Fruit fly (Drosophila melanogaster) whole organism, prepupa: ENCODE data around the gene CG31975.

Experiments
- CG11902 ChIP-seq: fragments of 200-800 bp; sonication (Bioruptor generic); optimal IDR thresholded peaks from 3 replicates; lab custom pipeline; 2016; ENCODE audit warnings: missing biosample characterization, missing genetic modification characterization
- CG1621 ChIP-seq: fragments of 200-800 bp; sonication (Bioruptor generic); optimal IDR thresholded peaks from 3 replicates; lab custom pipeline; 2018; ENCODE audit warnings: missing biosample characterization, mild to moderate bottlenecking, missing genetic modification characterization
- CG16779 ChIP-seq: fragments of 200-800 bp; sonication (Bioruptor generic); optimal IDR thresholded peaks from 3 replicates; lab custom pipeline; 2017; ENCODE audit warnings: missing biosample characterization, mild to moderate bottlenecking, missing genetic modification characterization
- CG31627 ChIP-seq: fragments of 200-800 bp; sonication (Bioruptor generic); optimal IDR thresholded peaks from 3 replicates; lab custom pipeline; 2016; ENCODE audit warnings: missing biosample characterization, missing genetic modification characterization
- CG32006 ChIP-seq: fragments of 200-800 bp; sonication (Bioruptor generic); optimal IDR thresholded peaks from 3 replicates; lab custom pipeline; 2017; ENCODE audit warnings: missing biosample characterization, mild to moderate bottlenecking, missing genetic modification characterization
- CG3919 ChIP-seq: fragments of 200-800 bp; sonication (Bioruptor generic); optimal IDR thresholded peaks from 3 replicates; lab custom pipeline; 2016; ENCODE audit warnings: missing biosample characterization, missing genetic modification characterization
- CG6163 ChIP-seq: fragments of 200-800 bp; sonication (Bioruptor generic); IDR thresholded peaks from 3 replicates; pipeline ENCODE4 v1.3.6; 2022; ENCODE audit warnings: missing biosample characterization, missing genetic modification characterization
- CG6276 ChIP-seq: fragments of 200-800 bp; sonication (Bioruptor generic); optimal IDR thresholded peaks from 2 replicates; lab custom pipeline; 2017; ENCODE audit warnings: missing biosample characterization, mild to moderate bottlenecking, missing genetic modification characterization
- CG6792 ChIP-seq: fragments of 200-800 bp; sonication (Bioruptor generic); optimal IDR thresholded peaks from 3 replicates; lab custom pipeline; 2016; ENCODE audit warnings: missing biosample characterization, missing genetic modification characterization
- CG6808 ChIP-seq: fragments of 200-800 bp; sonication (Bioruptor generic); optimal IDR thresholded peaks from 3 replicates; lab custom pipeline; 2017; ENCODE audit warnings: missing biosample characterization, missing genetic modification characterization, mild to moderate bottlenecking, moderate library complexity, missing genetic modification reagents
- CG6854 ChIP-seq: fragments of 200-800 bp; sonication (Bioruptor generic); optimal IDR thresholded peaks from 2 replicates; lab custom pipeline; 2017; ENCODE audit warnings: missing biosample characterization, mild to moderate bottlenecking, missing genetic modification characterization
- CG7368 ChIP-seq: fragments of 200-800 bp; sonication (Bioruptor generic); optimal IDR thresholded peaks from 3 replicates; lab custom pipeline; 2016; ENCODE audit warnings: missing biosample characterization, missing genetic modification characterization
- CG8119 ChIP-seq: fragments of 200-800 bp; sonication (Bioruptor generic); IDR thresholded peaks from 3 replicates; pipeline ENCODE4 v1.3.6; 2022; ENCODE audit warnings: missing biosample characterization, missing genetic modification characterization
- CG9139 ChIP-seq: fragments of 200-800 bp; sonication (Bioruptor generic); optimal IDR thresholded peaks from 3 replicates; lab custom pipeline; 2017; ENCODE audit warnings: missing biosample characterization, mild to moderate bottlenecking, missing genetic modification characterization
- Eip78C ChIP-seq: fragments of 200-800 bp; sonication (Bioruptor generic); peaks from one replicate; lab custom pipeline; 2016; ENCODE audit warnings: missing biosample characterization, missing genetic modification characterization
- Ets96B ChIP-seq: fragments of 200-800 bp; optimal IDR thresholded peaks from 2 replicates; lab custom pipeline; 2019; ENCODE audit warnings: missing biosample characterization, mild to moderate bottlenecking, missing genetic modification characterization, moderate library complexity
- Gug ChIP-seq: fragments of 200-800 bp; sonication (Bioruptor generic); IDR thresholded peaks from 2 replicates; pipeline ENCODE4 v1.3.6; 2022; ENCODE audit warnings: missing biosample characterization, missing genetic modification characterization
- Hr39 ChIP-seq: fragments of 200-800 bp; sonication (Bioruptor generic); optimal IDR thresholded peaks from 2 replicates; lab custom pipeline; 2016; ENCODE audit warnings: missing biosample characterization, missing genetic modification characterization
- Hr4 ChIP-seq: fragments of 200-800 bp; sonication (Bioruptor generic); optimal IDR thresholded peaks from 3 replicates; lab custom pipeline; 2016; ENCODE audit warnings: missing biosample characterization, missing genetic modification characterization
- Lpt ChIP-seq: fragments of 200-800 bp; sonication (Bioruptor generic); optimal IDR thresholded peaks from 3 replicates; lab custom pipeline; 2016; ENCODE audit warnings: missing biosample characterization, missing genetic modification characterization
- Met ChIP-seq: fragments of 200-800 bp; sonication (Bioruptor generic); optimal IDR thresholded peaks from 3 replicates; lab custom pipeline; 2016; ENCODE audit warnings: missing biosample characterization, missing genetic modification characterization
- OdsH ChIP-seq: fragments of 200-800 bp; sonication (Bioruptor generic); optimal IDR thresholded peaks from 3 replicates; lab custom pipeline; 2016; ENCODE audit warnings: missing biosample characterization, missing genetic modification characterization
- Smox ChIP-seq: fragments of 200-800 bp; sonication (Bioruptor generic); optimal IDR thresholded peaks from 3 replicates; lab custom pipeline; 2016; ENCODE audit warnings: missing biosample characterization, missing genetic modification characterization
- Sox14 ChIP-seq: fragments of 200-800 bp; sonication (Bioruptor generic); optimal IDR thresholded peaks from 3 replicates; lab custom pipeline; 2016; ENCODE audit warnings: missing biosample characterization, missing genetic modification characterization
- Sox15 ChIP-seq: fragments of 200-800 bp; sonication (Bioruptor generic); optimal IDR thresholded peaks from 3 replicates; lab custom pipeline; 2016; ENCODE audit warnings: missing biosample characterization, missing genetic modification characterization
- achi ChIP-seq: fragments of 200-800 bp; sonication (Bioruptor generic); optimal IDR thresholded peaks from 3 replicates; lab custom pipeline; 2016; ENCODE audit warnings: missing biosample characterization, missing genetic modification characterization
- cyc ChIP-seq: fragments of 200-800 bp; sonication (Bioruptor generic); optimal IDR thresholded peaks from 3 replicates; lab custom pipeline; 2016; ENCODE audit warnings: missing biosample characterization, missing genetic modification characterization
- dac ChIP-seq: fragments of 200-800 bp; sonication (Bioruptor generic); optimal IDR thresholded peaks from 2 replicates; lab custom pipeline; 2017; ENCODE audit warnings: missing biosample characterization, mild to moderate bottlenecking, missing genetic modification characterization
- dsx ChIP-seq: fragments of 200-800 bp; optimal IDR thresholded peaks from 3 replicates; lab custom pipeline; 2019; ENCODE audit warnings: missing biosample characterization, mild to moderate bottlenecking, missing genetic modification characterization, moderate library complexity; ENCODE audit not compliant: poor library complexity, severe bottlenecking
- eg ChIP-seq: fragments of 200-800 bp; sonication (Bioruptor generic); IDR thresholded peaks from 3 replicates; pipeline ENCODE4 v1.3.6; 2022; ENCODE audit warnings: missing biosample characterization, missing genetic modification characterization
- fkh ChIP-seq: fragments of 200-800 bp; sonication (Bioruptor generic); optimal IDR thresholded peaks from 3 replicates; lab custom pipeline; 2017; ENCODE audit warnings: missing biosample characterization, mild to moderate bottlenecking, missing genetic modification characterization, moderate library complexity
- lz ChIP-seq: fragments of 200-800 bp; sonication (Bioruptor generic); optimal IDR thresholded peaks from 3 replicates; lab custom pipeline; 2016; ENCODE audit warnings: missing biosample characterization, missing genetic modification characterization
- net ChIP-seq: fragments of 200-800 bp; sonication (Bioruptor generic); optimal IDR thresholded peaks from 3 replicates; lab custom pipeline; 2016; ENCODE audit warnings: missing biosample characterization, missing genetic modification characterization
- spab ChIP-seq: fragments of 200-800 bp; sonication (Bioruptor generic); optimal IDR thresholded peaks from 2 replicates; lab custom pipeline; 2017; ENCODE audit warnings: missing biosample characterization, mild to moderate bottlenecking, missing genetic modification characterization, missing genetic modification reagents
- ss ChIP-seq, 2 experiments: fragments of 200-800 bp; sonication (Bioruptor generic); optimal IDR thresholded peaks; 2 replicates in 1 of 2; 3 replicates in 1 of 2; lab custom pipeline; 2017 to 2018; ENCODE audit warnings: mild to moderate bottlenecking in 2 of 2, missing biosample characterization in 2 of 2, missing genetic modification characterization in 2 of 2, moderate library complexity in 1 of 2
- svp ChIP-seq: fragments of 200-800 bp; sonication (Bioruptor generic); peaks from one replicate; lab custom pipeline; 2016; ENCODE audit warnings: missing biosample characterization, missing genetic modification characterization
- vri ChIP-seq: fragments of 200-800 bp; sonication (Bioruptor generic); optimal IDR thresholded peaks from 3 replicates; lab custom pipeline; 2016; ENCODE audit warnings: missing biosample characterization, mild to moderate bottlenecking, missing genetic modification characterization

The CG31975 gene

dm6 chr2L:128977-129941 lies 11.5 kb downstream of the CG31975 start (continued):
- peak; percentile 57 for TF ChIP-seq CG6808 (GFP tag; lab: Kevin White, UChicago)
- TF ChIP-seq net (GFP tag; lab: Kevin White, UChicago): peak; percentile 85
- TF ChIP-seq CG6163 (GFP tag; lab: Robert Waterston, UW): peak; percentile 69
- TF ChIP-seq CG6276: peak; percentile 65
- peak; percentile 74 for TF ChIP-seq dsx
- peak; percentile 63 for TF ChIP-seq CG9139
- no peak for TF ChIP-seq Hr4 (GFP tag; lab: Kevin White, UChicago)
- peak; percentile 36; the same call in 1 of the 2 replicates for TF ChIP-seq Gug
- peak; percentile 25 for TF ChIP-seq lz (GFP tag; lab: Kevin White, UChicago)
- TF ChIP-seq vri (GFP tag; lab: Kevin White, UChicago): peak; percentile 75
- peak; percentile 11 for TF ChIP-seq cyc (GFP tag; lab: Kevin White, UChicago)
- no peak for TF ChIP-seq Smox (GFP tag; lab: Kevin White, UChicago)
- TF ChIP-seq dac (GFP tag; lab: Kevin White, UChicago): no peak
- TF ChIP-seq Ets96B (tag; lab: Kevin White, UChicago): peak; percentile 18
- TF ChIP-seq ss (GFP tag; optimal IDR thresholded peaks at IDR 0.05; lab: Kevin White, UChicago): peak; percentile 19 to 50
- peak; percentile 21 for TF ChIP-seq Lpt (GFP tag; lab: Kevin White, UChicago)
- TF ChIP-seq Met (GFP tag; lab: Kevin White, UChicago): peak; percentile 47
- TF ChIP-seq CG31627: no peak
- TF ChIP-seq OdsH (GFP tag; lab: Kevin White, UChicago): no peak
- peak; percentile 12 for TF ChIP-seq spab (GFP tag; lab: Kevin White, UChicago)
- TF ChIP-seq CG6792: peak; percentile 6
- peak; percentile 47 for TF ChIP-seq CG3919
- peak; percentile 40 for TF ChIP-seq CG1621
- TF ChIP-seq achi (GFP tag; lab: Kevin White, UChicago): peak; percentile 14
- TF ChIP-seq Hr39 (GFP tag; lab: Kevin White, UChicago): no peak
- TF ChIP-seq CG11902 (GFP tag; lab: Kevin White, UChicago): no peak
- peak; percentile 91 for TF ChIP-seq CG6854 (GFP tag; lab: Kevin White, UChicago)
- TF ChIP-seq CG32006 (GFP tag; lab: Kevin White, UChicago): no peak
- TF ChIP-seq Sox14 (GFP tag; lab: Kevin White, UChicago): peak; percentile 96
- peak; percentile 80 for TF ChIP-seq CG16779
- no peak for TF ChIP-seq Sox15
- TF ChIP-seq CG7368 (GFP tag; lab: Kevin White, UChicago): no peak
- TF ChIP-seq, all 60 proteins: peak for 35

dm6 chr2L:128296-128715 lies 12.5 kb downstream of the CG31975 start:
- TF ChIP-seq CG9139 (peak; percentile 37), spab (GFP tag; lab: Kevin White, UChicago) (peak; percentile 5), CG1621 (peak; percentile 89), fkh (GFP tag; lab: Kevin White, UChicago) (peak; percentile 72), Eip78C (GFP tag; lab: Kevin White, UChicago) (peak; percentile 76), ss (GFP tag; optimal IDR thresholded peaks at IDR 0.05; lab: Kevin White, UChicago) (peak in 1 of 2 experiments; percentile 62), Ets96B (tag; lab: Kevin White, UChicago) (no peak), eg (GFP tag; lab: Robert Waterston, UW) (peak; percentile 18; the same call in 1 of the 3 replicates), dac (GFP tag; lab: Kevin White, UChicago) (no peak), CG6808 (GFP tag; lab: Kevin White, UChicago) (peak; percentile 35), Sox14 (GFP tag; lab: Kevin White, UChicago) (peak; percentile 85), svp (peak; percentile 16), CG8119 (GFP tag; lab: Robert Waterston, UW) (0 out of 3 replicates have a peak, but pooled peaks have one; percentile 14), lz (GFP tag; lab: Kevin White, UChicago) (no peak)
